Worm (Caenorhabditis elegans) whole organism, L1 larva: ENCODE data around the gene F45D3.4.

Experiments used
- ceh-82 ChIP-seq, 3 experiments: fragments of 150-350 bp in 1 of 3; sonication (generic microtip) in 2 of 3; optimal IDR thresholded peaks; 2 replicates each; lab custom pipeline; 2014 to 2017; ENCODE audit warnings: missing biosample characterization in 3 of 3, missing genetic modification characterization in 3 of 3
- mdl-1 ChIP-seq, 2 experiments: fragments of 150-350 bp; optimal IDR thresholded peaks; 2 replicates each; lab custom pipeline; 2014 to 2017; ENCODE audit warnings: missing biosample characterization in 2 of 2, missing genetic modification characterization in 2 of 2, inconsistent platforms in 1 of 2
- snpc-4 ChIP-seq: fragments of 150-350 bp; optimal IDR thresholded peaks from 2 replicates; lab custom pipeline; 2014; ENCODE audit warnings: missing biosample characterization, missing genetic modification characterization
- zag-1 ChIP-seq: fragments of 150-350 bp; optimal IDR thresholded peaks from 2 replicates; lab custom pipeline; 2014; ENCODE audit warnings: missing biosample characterization, missing genetic modification characterization

ce11 chrV:12567850-12568249 is 14.9 kb upstream of the F45D3.4 start, which contains the start of gene E02A10.4:
- TF ChIP-seq ceh-82 (tag; optimal IDR thresholded peaks at IDR 0.05; lab: Kevin White, UChicago) = no peak
- no peak for TF ChIP-seq zag-1 (tag; lab: Kevin White, UChicago)
- no peak for TF ChIP-seq snpc-4 (tag; lab: Kevin White, UChicago)
- TF ChIP-seq mdl-1 (tag; optimal IDR thresholded peaks at IDR 0.05; lab: Kevin White, UChicago) = no peak
